Worm (Caenorhabditis elegans) whole organism, L4/young adult: ENCODE results near the gene cogc-4.

ENCODE experiments used
- W03F9.2 ChIP-seq: fragments of 150-350 bp; optimal IDR thresholded peaks from 2 replicates; lab custom pipeline; 2014; ENCODE audit warnings: missing biosample characterization, missing genetic modification characterization
- dao-5 ChIP-seq: sonication (generic microtip); optimal IDR thresholded peaks from 2 replicates; lab custom pipeline; 2016; ENCODE audit warnings: missing genotype, missing genetic modification characterization, moderate library complexity, missing compliant biosample characterization
- him-1 ChIP-seq: sonication (generic microtip); optimal IDR thresholded peaks from 2 replicates; lab custom pipeline; 2016; ENCODE audit warnings: missing genotype, missing genetic modification reagents, missing genetic modification characterization, missing compliant biosample characterization

ce11 chrII:1411372-1411771, 8.1 kb downstream of the cogc-4 start, which contains the start of gene Y51H7C.9:
- no peak for TF ChIP-seq dao-5 (tag; lab: Kevin White, UChicago)
- no peak for TF ChIP-seq W03F9.2 (tag; lab: Kevin White, UChicago)
- no peak for TF ChIP-seq him-1 (tag; lab: Kevin White, UChicago)
